Worm (Caenorhabditis elegans): Measurements from ENCODE around the gene Y38E10A.34.

Gene Y38E10A.34

DNA sequence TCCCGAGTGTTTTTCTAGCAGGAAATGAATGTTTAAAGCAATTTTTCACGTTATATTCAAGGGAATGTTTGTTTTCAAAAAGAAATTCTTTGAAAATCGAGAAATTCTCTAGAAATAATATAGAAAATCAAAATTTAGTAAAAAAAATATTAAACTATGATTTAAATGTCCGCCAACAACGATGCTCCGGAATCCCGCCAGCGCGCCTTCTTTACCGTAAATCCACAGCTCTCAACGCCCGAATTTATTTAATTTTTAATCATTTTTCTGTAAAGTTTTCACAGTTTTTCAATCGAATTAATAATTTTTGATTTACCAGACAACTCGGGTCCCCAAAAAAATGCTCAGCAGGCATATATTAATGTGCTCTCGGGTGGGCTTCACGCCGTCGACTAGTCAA lies 48.6 kb downstream of the Y38E10A.34 start, which contains the start of the genes Y38E10A.33 and cox-10:
Gene Y38E10A.33, minus strand, starts transcription at position 12 of the 400 bp plus-strand sequence.
Gene cox-10, plus strand, starts transcription at position 320 of the 400 bp plus-strand sequence.
- TF ChIP-seq him-1 (tag; optimal IDR thresholded peaks at IDR 0.05) (no peak), dao-5 (tag; optimal IDR thresholded peaks at IDR 0.05) (no peak), W03F9.2 (tag; optimal IDR thresholded peaks at IDR 0.05) (no peak)
